Fruit fly (Drosophila melanogaster) whole organism, embryonic: ENCODE results near the gene CG31793.

Experiments used
- Abd-B ChIP-seq: fragments of 200-800 bp; sonication (Bioruptor generic); optimal IDR thresholded peaks from 2 replicates; lab custom pipeline; 2018; ENCODE audit warnings: missing biosample characterization, mild to moderate bottlenecking, missing genetic modification characterization, moderate library complexity
- B-H1 ChIP-seq: fragments of 200-800 bp; sonication (Bioruptor generic); IDR thresholded peaks from 3 replicates; pipeline ENCODE4 v1.3.6; 2022; ENCODE audit warnings: missing biosample characterization, missing genetic modification characterization
- CG10147 ChIP-seq: fragments of 200-800 bp; sonication (Bioruptor generic); optimal IDR thresholded peaks from 2 replicates; lab custom pipeline; 2019; ENCODE audit warnings: missing biosample characterization, mild to moderate bottlenecking, missing genetic modification characterization, moderate library complexity
- CG10462 ChIP-seq: fragments of 200-800 bp; sonication (Bioruptor generic); optimal IDR thresholded peaks from 2 replicates; lab custom pipeline; 2016; ENCODE audit warnings: missing biosample characterization, missing genetic modification characterization
- CG10979 ChIP-seq: fragments of 200-800 bp; sonication (Bioruptor generic); optimal IDR thresholded peaks from 2 replicates; lab custom pipeline; 2018; ENCODE audit warnings: missing biosample characterization, mild to moderate bottlenecking, missing genetic modification characterization, moderate library complexity
- CG11504 ChIP-seq: fragments of 200-800 bp; sonication (Bioruptor generic); optimal IDR thresholded peaks from 3 replicates; lab custom pipeline; 2019; ENCODE audit warnings: missing biosample characterization, mild to moderate bottlenecking, missing genetic modification characterization, moderate library complexity
- CG12071 ChIP-seq: fragments of 200-800 bp; sonication (Bioruptor generic); optimal IDR thresholded peaks from 3 replicates; lab custom pipeline; 2018; ENCODE audit warnings: missing biosample characterization, mild to moderate bottlenecking, missing genetic modification characterization
- CG12219 ChIP-seq: fragments of 200-800 bp; sonication (Bioruptor generic); optimal IDR thresholded peaks from 3 replicates; lab custom pipeline; 2018; ENCODE audit warnings: missing biosample characterization, mild to moderate bottlenecking, missing genetic modification characterization
- CG12299 ChIP-seq: fragments of 200-800 bp; sonication (Bioruptor generic); optimal IDR thresholded peaks from 2 replicates; lab custom pipeline; 2018; ENCODE audit warnings: missing biosample characterization, mild to moderate bottlenecking, missing genetic modification characterization
- CG13123 ChIP-seq: fragments of 200-800 bp; sonication (Bioruptor generic); optimal IDR thresholded peaks from 2 replicates; lab custom pipeline; 2016; ENCODE audit warnings: missing biosample characterization, missing genetic modification characterization
- CG13296 ChIP-seq: fragments of 200-800 bp; sonication (Bioruptor generic); optimal IDR thresholded peaks from 3 replicates; lab custom pipeline; 2018; ENCODE audit warnings: missing biosample characterization, mild to moderate bottlenecking, missing genetic modification characterization
- CG17361 ChIP-seq: fragments of 200-800 bp; sonication (Bioruptor generic); IDR thresholded peaks from 3 replicates; pipeline ENCODE4 v1.3.6; 2022; ENCODE audit warnings: missing biosample characterization, missing genetic modification characterization
- CG18619 ChIP-seq: fragments of 200-800 bp; sonication (Bioruptor generic); optimal IDR thresholded peaks from 3 replicates; lab custom pipeline; 2017; ENCODE audit warnings: missing biosample characterization, mild to moderate bottlenecking, missing genetic modification characterization
- CG31365 ChIP-seq: fragments of 200-800 bp; sonication (Bioruptor generic); optimal IDR thresholded peaks from 2 replicates; lab custom pipeline; 2018; ENCODE audit warnings: missing biosample characterization, mild to moderate bottlenecking, missing genetic modification characterization
- CG3838 ChIP-seq: fragments of 200-800 bp; sonication (Bioruptor generic); optimal IDR thresholded peaks from 3 replicates; lab custom pipeline; 2016; ENCODE audit warnings: missing biosample characterization, missing genetic modification characterization
- CG4424 ChIP-seq: fragments of 200-800 bp; sonication (Bioruptor generic); optimal IDR thresholded peaks from 3 replicates; lab custom pipeline; 2016; ENCODE audit warnings: missing biosample characterization, missing genetic modification characterization
- CG4617 ChIP-seq: fragments of 200-800 bp; sonication (Bioruptor generic); optimal IDR thresholded peaks from 3 replicates; lab custom pipeline; 2016; ENCODE audit warnings: missing biosample characterization, missing genetic modification characterization, borderline replicate concordance
- CG6683 ChIP-seq: fragments of 200-800 bp; sonication (Bioruptor generic); optimal IDR thresholded peaks from 2 replicates; lab custom pipeline; 2017; ENCODE audit warnings: missing biosample characterization, mild to moderate bottlenecking, missing genetic modification characterization, missing genetic modification reagents
- CG9215 ChIP-seq: fragments of 200-800 bp; sonication (Bioruptor generic); IDR thresholded peaks from 2 replicates; pipeline ENCODE4 v1.3.6; 2022; ENCODE audit warnings: missing biosample characterization, missing genetic modification characterization
- CG9876 ChIP-seq: fragments of 200-800 bp; sonication (Bioruptor generic); optimal IDR thresholded peaks from 2 replicates; lab custom pipeline; 2016; ENCODE audit warnings: missing biosample characterization, missing genetic modification characterization
- CHES-1-like ChIP-seq: fragments of 200-800 bp; sonication (Bioruptor generic); optimal IDR thresholded peaks from 2 replicates; lab custom pipeline; 2016; ENCODE audit warnings: missing biosample characterization, missing genetic modification characterization
- Camta ChIP-seq: fragments of 200-800 bp; sonication (Bioruptor generic); optimal IDR thresholded peaks from 2 replicates; lab custom pipeline; 2016; ENCODE audit warnings: missing biosample characterization, missing genetic modification characterization
- D19B ChIP-seq: fragments of 200-800 bp; sonication (Bioruptor generic); optimal IDR thresholded peaks from 2 replicates; lab custom pipeline; 2017; ENCODE audit warnings: missing biosample characterization, mild to moderate bottlenecking, missing genetic modification characterization
- Dll ChIP-seq: fragments of 200-800 bp; sonication (Bioruptor generic); IDR thresholded peaks from 4 replicates; pipeline ENCODE4 v1.3.6; 2022; ENCODE audit warnings: missing biosample characterization, missing genetic modification characterization; ENCODE audit not compliant: partially characterized antibody
- Fer3 ChIP-seq: fragments of 200-800 bp; sonication (Bioruptor generic); optimal IDR thresholded peaks from 2 replicates; lab custom pipeline; 2018; ENCODE audit warnings: missing biosample characterization, mild to moderate bottlenecking, missing genetic modification characterization, moderate library complexity
- HLH54F ChIP-seq: fragments of 200-800 bp; sonication (Bioruptor generic); optimal IDR thresholded peaks from 3 replicates; lab custom pipeline; 2016; ENCODE audit warnings: missing biosample characterization, missing genetic modification characterization
- Hr78 ChIP-seq, 2 experiments: fragments of 200-800 bp in 1 of 2; fragments of >200 bp in 1 of 2; sonication (Bioruptor generic) in 1 of 2; optimal IDR thresholded peaks; 2 replicates each; lab custom pipeline; 2017 to 2019; ENCODE audit warnings: missing biosample characterization in 2 of 2, missing genetic modification characterization in 2 of 2, mild to moderate bottlenecking in 1 of 2, moderate library complexity in 1 of 2
- Max ChIP-seq: fragments of 200-800 bp; sonication (Bioruptor generic); optimal IDR thresholded peaks from 2 replicates; lab custom pipeline; 2016; ENCODE audit warnings: missing biosample characterization, mild to moderate bottlenecking, missing genetic modification characterization
- Mrtf ChIP-seq: fragments of 200-800 bp; sonication (Bioruptor generic); IDR thresholded peaks from 3 replicates; pipeline ENCODE4 v1.3.6; 2022; ENCODE audit warnings: missing biosample characterization, missing genetic modification characterization
- Nf-YA ChIP-seq: fragments of 200-800 bp; sonication (Bioruptor generic); IDR thresholded peaks from 2 replicates; pipeline ENCODE4 v1.3.6; 2022; ENCODE audit warnings: missing biosample characterization, missing genetic modification characterization
- Nf-YC ChIP-seq: fragments of 200-800 bp; optimal IDR thresholded peaks from 3 replicates; lab custom pipeline; 2019; ENCODE audit warnings: missing biosample characterization, mild to moderate bottlenecking, missing genetic modification characterization, moderate library complexity
- Side ChIP-seq: fragments of 200-800 bp; sonication (Bioruptor generic); optimal IDR thresholded peaks from 2 replicates; lab custom pipeline; 2016; ENCODE audit warnings: missing biosample characterization, missing genetic modification characterization
- Six4 ChIP-seq: fragments of 200-800 bp; sonication (Bioruptor generic); optimal IDR thresholded peaks from 2 replicates; lab custom pipeline; 2016; ENCODE audit warnings: missing biosample characterization, missing genetic modification characterization
- Sry-β ChIP-seq: fragments of 200-800 bp; sonication (Bioruptor generic); optimal IDR thresholded peaks from 2 replicates; lab custom pipeline; 2018; ENCODE audit warnings: missing biosample characterization, mild to moderate bottlenecking, missing genetic modification characterization, moderate library complexity
- bsh ChIP-seq, 2 experiments: fragments of 200-800 bp; sonication (Bioruptor generic); optimal IDR thresholded peaks; 2 replicates each; lab custom pipeline; 2017 to 2018; ENCODE audit warnings: mild to moderate bottlenecking in 2 of 2, missing biosample characterization in 2 of 2, missing genetic modification characterization in 2 of 2, moderate library complexity in 1 of 2
- cwo ChIP-seq: fragments of 200-800 bp; sonication (Bioruptor generic); optimal IDR thresholded peaks from 3 replicates; lab custom pipeline; 2017; ENCODE audit warnings: missing biosample characterization, missing genetic modification characterization, mild to moderate bottlenecking, moderate library complexity, missing genetic modification reagents
- fu2 ChIP-seq: fragments of 200-800 bp; sonication (Bioruptor generic); optimal IDR thresholded peaks from 2 replicates; lab custom pipeline; 2016; ENCODE audit warnings: missing biosample characterization, missing genetic modification characterization
- gcm ChIP-seq: fragments of 200-800 bp; sonication (Bioruptor generic); optimal IDR thresholded peaks from 2 replicates; lab custom pipeline; 2019; ENCODE audit warnings: missing biosample characterization, mild to moderate bottlenecking, missing genetic modification characterization, moderate library complexity
- ind ChIP-seq: fragments of 200-800 bp; sonication (Bioruptor generic); optimal IDR thresholded peaks from 3 replicates; lab custom pipeline; 2016; ENCODE audit warnings: missing biosample characterization, missing genetic modification characterization
- jigr1 ChIP-seq: fragments of 200-800 bp; sonication (Bioruptor generic); IDR thresholded peaks from 3 replicates; pipeline ENCODE4 v1.3.6; 2022; ENCODE audit warnings: missing biosample characterization, missing genetic modification characterization
- lab ChIP-seq: fragments of 200-800 bp; sonication (Bioruptor generic); optimal IDR thresholded peaks from 3 replicates; lab custom pipeline; 2017; ENCODE audit warnings: missing biosample characterization, missing genetic modification characterization, mild to moderate bottlenecking, moderate library complexity, missing genetic modification reagents
- lmd ChIP-seq: fragments of 200-800 bp; sonication (Bioruptor generic); IDR thresholded peaks from 2 replicates; pipeline ENCODE4 v1.3.6; 2022; ENCODE audit warnings: missing biosample characterization, missing genetic modification characterization
- nom ChIP-seq: fragments of 200-800 bp; sonication (Bioruptor generic); optimal IDR thresholded peaks from 2 replicates; lab custom pipeline; 2017; ENCODE audit warnings: missing biosample characterization, missing genetic modification characterization, mild to moderate bottlenecking, moderate library complexity, missing genetic modification reagents
- pb ChIP-seq: fragments of 200-800 bp; sonication (Bioruptor generic); optimal IDR thresholded peaks from 3 replicates; lab custom pipeline; 2016; ENCODE audit warnings: missing biosample characterization, missing genetic modification characterization
- peb ChIP-seq: fragments of 200-800 bp; sonication (Bioruptor generic); IDR thresholded peaks from 2 replicates; pipeline ENCODE4 v1.3.6; 2022; ENCODE audit warnings: missing biosample characterization, missing genetic modification characterization
- pros ChIP-seq: fragments of 200-800 bp; sonication (Bioruptor generic); optimal IDR thresholded peaks from 3 replicates; lab custom pipeline; 2019; ENCODE audit warnings: missing biosample characterization, mild to moderate bottlenecking, missing genetic modification characterization, moderate library complexity
- sens-2 ChIP-seq: fragments of 200-800 bp; sonication (Bioruptor generic); IDR thresholded peaks from 2 replicates; pipeline ENCODE4 v1.3.6; 2022; ENCODE audit warnings: missing biosample characterization, missing genetic modification characterization
- ssp ChIP-seq: fragments of 200-800 bp; sonication (Bioruptor generic); IDR thresholded peaks from 2 replicates; pipeline ENCODE4 v1.3.6; 2022; ENCODE audit warnings: missing biosample characterization, missing genetic modification characterization
- yki ChIP-seq: fragments of >200 bp; optimal IDR thresholded peaks from 3 replicates; lab custom pipeline; 2018

The CG31793 gene

dm6 chr2L:19011895-19012645, 8.9 kb downstream of the CG31793 start (continued):
- TF ChIP-seq CG10979 (tag; lab: Kevin White, UChicago) (peak; percentile 75), Nf-YC (peak; percentile 43), ssp (GFP tag; lab: Robert Waterston, UW) (peak; percentile 80), jigr1 (GFP tag; lab: Robert Waterston, UW) (peak; percentile 68; the same call in 2 of the 3 replicates), CG12219 (GFP tag; lab: Kevin White, UChicago) (peak; percentile 80), CG31365 (peak; percentile 50), CG12071 (peak; percentile 74), fu2 (peak; percentile 76), HLH54F (GFP tag; lab: Kevin White, UChicago) (peak; percentile 79), yki (no peak), CG13123 (GFP tag; lab: Kevin White, UChicago) (peak; percentile 29), CG10462 (GFP tag; lab: Kevin White, UChicago) (peak; percentile 3), Hr78 (GFP tag; optimal IDR thresholded peaks at IDR 0.05; lab: Kevin White, UChicago) (no peak), sens-2 (GFP tag; lab: Robert Waterston, UW) (peak; percentile 50; the same call in 1 of the 2 replicates), CG3838 (no peak), CG6683 (GFP tag; lab: Kevin White, UChicago) (peak; percentile 60), Mrtf (GFP tag; lab: Robert Waterston, UW) (peak; percentile 67), peb (GFP tag; lab: Robert Waterston, UW) (peak; percentile 75), CG12299 (tag; lab: Kevin White, UChicago) (peak; percentile 67), CG9215 (peak; percentile 78), CG11504 (peak; percentile 81), CG4617 (GFP tag; lab: Kevin White, UChicago) (peak; percentile 49), pros (GFP tag; lab: Kevin White, UChicago) (no peak), Abd-B (GFP tag; lab: Kevin White, UChicago) (peak; percentile 68), CG9876 (GFP tag; lab: Kevin White, UChicago) (peak; percentile 62), Sry-β (GFP tag; lab: Kevin White, UChicago) (no peak), Dll (GFP tag; lab: Robert Waterston, UW) (no peak), Max (GFP tag; lab: Kevin White, UChicago) (peak; percentile 55), Side (GFP tag; lab: Kevin White, UChicago) (peak; percentile 80), Fer3 (tag; lab: Kevin White, UChicago) (peak; percentile 82), gcm (GFP tag; lab: Kevin White, UChicago) (peak; percentile 19), D19B (GFP tag; lab: Kevin White, UChicago) (peak; percentile 97), B-H1 (peak; percentile 78), CG17361 (GFP tag; lab: Robert Waterston, UW) (peak; percentile 75), bsh (GFP tag; optimal IDR thresholded peaks at IDR 0.05; lab: Kevin White, UChicago) (peak; percentile 44 to 81), lmd (GFP tag; lab: Robert Waterston, UW) (peak; percentile 88), Six4 (GFP tag; lab: Kevin White, UChicago) (peak; percentile 47), cwo (GFP tag; lab: Kevin White, UChicago) (peak; percentile 87), CG13296 (GFP tag; lab: Kevin White, UChicago) (peak; percentile 69), CG18619 (GFP tag; lab: Kevin White, UChicago) (peak; percentile 75), nom (GFP tag; lab: Kevin White, UChicago) (no peak), CG10147 (GFP tag; lab: Kevin White, UChicago) (peak; percentile 73), lab (GFP tag; lab: Kevin White, UChicago) (peak; percentile 92), Camta (GFP tag; lab: Kevin White, UChicago) (peak; percentile 67), CG4424 (GFP tag; lab: Kevin White, UChicago) (peak; percentile 66), CHES-1-like (peak; percentile 80), ind (peak; percentile 82), pb (GFP tag; lab: Kevin White, UChicago) (peak; percentile 77), Nf-YA (GFP tag; lab: Robert Waterston, UW) (peak; percentile 64; the same call in 1 of the 2 replicates)
